Fruit fly (Drosophila melanogaster): ENCODE results near the gene CenG1A.

DNA sequence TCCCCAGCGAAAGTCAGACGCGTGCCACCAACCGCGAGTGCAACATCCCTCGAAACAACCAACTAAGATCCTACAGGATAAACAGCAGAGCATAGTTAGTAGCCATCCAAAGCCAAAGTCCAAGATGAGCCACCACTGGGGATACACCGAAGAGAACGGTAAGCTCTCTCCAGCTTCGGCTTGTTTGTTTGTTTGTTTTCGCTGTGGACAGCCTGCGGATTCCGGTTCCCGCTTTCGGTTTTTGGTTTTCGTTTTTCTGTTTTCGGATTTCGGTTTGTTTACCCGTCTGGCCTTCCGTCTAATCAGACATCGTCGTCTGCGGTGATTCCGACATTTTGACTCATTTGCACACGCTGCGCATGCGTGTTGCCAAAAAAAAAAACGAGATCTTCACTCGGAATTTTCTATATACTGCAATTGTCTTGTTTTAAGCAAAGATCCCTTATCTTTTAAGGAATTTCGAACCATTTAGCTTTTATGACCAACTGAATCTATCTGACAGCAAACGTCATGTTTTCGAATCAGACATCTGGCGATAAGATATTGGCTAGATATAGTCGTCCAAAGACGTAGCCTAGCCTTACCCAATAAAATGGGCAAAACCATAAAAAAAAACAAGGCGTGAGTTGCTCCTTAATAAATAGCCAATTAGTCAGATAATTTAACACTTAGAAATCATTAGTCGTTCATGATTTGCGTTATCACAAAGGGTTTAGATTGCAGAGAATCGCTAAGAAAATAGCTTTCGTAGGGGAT, 31.4 kb upstream of the CenG1A start:
- TF ChIP-seq Gug (GFP tag; IDR thresholded peaks at IDR 0.05) (no peak), fkh (GFP tag; optimal IDR thresholded peaks at IDR 0.05) (peak; percentile 28), dac (GFP tag; optimal IDR thresholded peaks at IDR 0.05) (no peak), CG6808 (GFP tag; optimal IDR thresholded peaks at IDR 0.05) (peak; percentile 10), Eip75B (GFP tag; optimal IDR thresholded peaks at IDR 0.05) (no peak)

Data from whole organism, prepupa.